Fruit fly (Drosophila melanogaster): ENCODE results near the gene ttk.

dm6 chr3R:31743279-31743678, 29.6 kb downstream of the ttk start, which contains the start of gene Tbca:
- TF ChIP-seq CG8159 (tag; optimal IDR thresholded peaks at IDR 0.05) (no peak), fd96Ca (GFP tag; IDR thresholded peaks at IDR 0.05) (no peak), CG17806 (tag; optimal IDR thresholded peaks at IDR 0.05) (peak; percentile 11), EcR (GFP tag; optimal IDR thresholded peaks at IDR 0.05) (no peak), CG14655 (GFP tag; optimal IDR thresholded peaks at IDR 0.05) (no peak), rn (GFP tag; IDR thresholded peaks at IDR 0.05) (no peak), CG13204 (GFP tag; optimal IDR thresholded peaks at IDR 0.05) (no peak), CG34367 (tag; optimal IDR thresholded peaks at IDR 0.05) (no peak), CG15710 (tag; optimal IDR thresholded peaks at IDR 0.05) (no peak), D1 (tag; optimal IDR thresholded peaks at IDR 0.05) (no peak)
